Worm (Caenorhabditis elegans) whole organism, L1 larva: ENCODE data around the gene nlp-32.
A peak's percentile ranks its signal among the peaks of the same experiment; 100 is the strongest.

Experiments used
- C04F5.9 ChIP-seq: sonication (generic microtip); optimal IDR thresholded peaks from 2 replicates; lab custom pipeline; 2016; ENCODE audit warnings: missing genetic modification characterization, missing compliant biosample characterization
- C34B4.2 ChIP-seq: sonication (generic microtip); optimal IDR thresholded peaks from 2 replicates; lab custom pipeline; 2017; ENCODE audit warnings: mild to moderate bottlenecking, missing genetic modification characterization, missing compliant biosample characterization
- F16B12.6 ChIP-seq: fragments of 150-350 bp; optimal IDR thresholded peaks from 2 replicates; lab custom pipeline; 2014; ENCODE audit warnings: missing biosample characterization, missing genetic modification characterization
- aha-1 ChIP-seq: fragments of 150-350 bp; optimal IDR thresholded peaks from 2 replicates; lab custom pipeline; 2014; ENCODE audit warnings: missing biosample characterization, missing genetic modification characterization
- aly-2 ChIP-seq: fragments of 150-350 bp; optimal IDR thresholded peaks from 2 replicates; lab custom pipeline; 2014; ENCODE audit warnings: missing biosample characterization, missing genetic modification characterization
- blmp-1 ChIP-seq: fragments of 150-350 bp; optimal IDR thresholded peaks from 2 replicates; lab custom pipeline; 2014; ENCODE audit warnings: missing biosample characterization, missing genetic modification characterization
- ceh-82 ChIP-seq, 3 experiments: fragments of 150-350 bp in 1 of 3; sonication (generic microtip) in 2 of 3; optimal IDR thresholded peaks; 2 replicates each; lab custom pipeline; 2014 to 2017; ENCODE audit warnings: missing biosample characterization in 3 of 3, missing genetic modification characterization in 3 of 3
- dsc-1 ChIP-seq: sonication (generic microtip); optimal IDR thresholded peaks from 2 replicates; lab custom pipeline; 2016; ENCODE audit warnings: mild to moderate bottlenecking, missing genetic modification characterization, missing compliant biosample characterization
- efl-1 ChIP-seq, 4 experiments: fragments of 150-350 bp; optimal IDR thresholded peaks in 3 of 4; peaks in 1 of 4; 1 replicate in 1 of 4; 2 replicates in 3 of 4; lab custom pipeline; 2014; ENCODE audit warnings: missing biosample characterization in 2 of 4, missing genetic modification characterization in 2 of 4, missing genetic modification reagents in 2 of 4
- egl-13 ChIP-seq: sonication (generic microtip); optimal IDR thresholded peaks from 2 replicates; lab custom pipeline; 2016; ENCODE audit warnings: missing genotype, missing genetic modification reagents, missing genetic modification characterization, missing compliant biosample characterization
- elt-2 ChIP-seq: sonication (generic microtip); optimal IDR thresholded peaks from 2 replicates; lab custom pipeline; 2016; ENCODE audit warnings: missing genetic modification characterization, mild to moderate bottlenecking, inconsistent platforms, missing compliant biosample characterization, missing genetic modification reagents
- elt-3 ChIP-seq, 6 experiments: fragments of 150-350 bp in 1 of 6; sonication (generic microtip); optimal IDR thresholded peaks; 2 replicates each; lab custom pipeline; 2017 to 2018; ENCODE audit warnings: missing biosample characterization in 6 of 6, missing genetic modification characterization in 6 of 6, inconsistent platforms in 1 of 6
- fkh-4 ChIP-seq: sonication (generic microtip); optimal IDR thresholded peaks from 2 replicates; lab custom pipeline; 2016; ENCODE audit warnings: missing compliant biosample characterization, missing genetic modification characterization, borderline replicate concordance
- fkh-8 ChIP-seq: sonication (generic microtip); optimal IDR thresholded peaks from 2 replicates; lab custom pipeline; 2016; ENCODE audit warnings: mild to moderate bottlenecking, missing genetic modification characterization, missing compliant biosample characterization
- fos-1 ChIP-seq: fragments of 150-350 bp; optimal IDR thresholded peaks from 2 replicates; lab custom pipeline; 2014; ENCODE audit warnings: missing biosample characterization, missing genetic modification characterization
- grh-1 ChIP-seq: fragments of 200-800 bp; sonication (Bioruptor generic); IDR thresholded peaks from 2 replicates; pipeline ENCODE4 v1.3.6; 2022; ENCODE audit warnings: missing genetic modification reagents, missing genetic modification characterization, missing compliant biosample characterization
- hpl-2 ChIP-seq: fragments of 150-350 bp; optimal IDR thresholded peaks from 2 replicates; lab custom pipeline; 2014; ENCODE audit warnings: missing biosample characterization, missing genetic modification reagents, missing genetic modification characterization
- jun-1 ChIP-seq: fragments of 150-350 bp; optimal IDR thresholded peaks from 2 replicates; lab custom pipeline; 2014; ENCODE audit warnings: missing biosample characterization, missing genetic modification reagents, missing genetic modification characterization
- lin-14 ChIP-seq: fragments of 200-800 bp; sonication (Bioruptor generic); optimal IDR thresholded peaks from 2 replicates; lab custom pipeline; 2018; ENCODE audit warnings: mild to moderate bottlenecking, missing genetic modification characterization, moderate library complexity, missing compliant biosample characterization
- lin-15B ChIP-seq: fragments of 150-350 bp; sonication (generic microtip); optimal IDR thresholded peaks from 3 replicates; lab custom pipeline; 2014; ENCODE audit warnings: missing biosample characterization, missing genetic modification characterization
- lin-35 ChIP-seq, 2 experiments: fragments of 150-350 bp; optimal IDR thresholded peaks; 2 replicates each; lab custom pipeline; 2014; ENCODE audit warnings: missing biosample characterization in 2 of 2, missing genetic modification characterization in 2 of 2, missing genetic modification reagents in 2 of 2
- lin-39 ChIP-seq: fragments of 150-350 bp; optimal IDR thresholded peaks from 2 replicates; lab custom pipeline; 2014; ENCODE audit warnings: missing biosample characterization, missing genetic modification reagents, missing genetic modification characterization
- lir-3 ChIP-seq: sonication (generic microtip); optimal IDR thresholded peaks from 2 replicates; lab custom pipeline; 2016; ENCODE audit warnings: mild to moderate bottlenecking, missing genetic modification characterization, moderate library complexity, missing compliant biosample characterization; ENCODE audit not compliant: poor library complexity
- lsy-2 ChIP-seq, 2 experiments: fragments of 150-350 bp; optimal IDR thresholded peaks; 2 replicates each; lab custom pipeline; 2014; ENCODE audit warnings: missing biosample characterization in 2 of 2, missing genetic modification characterization in 2 of 2
- mdl-1 ChIP-seq, 2 experiments: fragments of 150-350 bp; optimal IDR thresholded peaks; 2 replicates each; lab custom pipeline; 2014 to 2017; ENCODE audit warnings: missing biosample characterization in 2 of 2, missing genetic modification characterization in 2 of 2, inconsistent platforms in 1 of 2
- mep-1 ChIP-seq: fragments of 150-350 bp; optimal IDR thresholded peaks from 2 replicates; lab custom pipeline; 2014; ENCODE audit warnings: missing biosample characterization, missing genetic modification characterization
- nhr-20 ChIP-seq: sonication (generic microtip); optimal IDR thresholded peaks from 2 replicates; lab custom pipeline; 2016; ENCODE audit warnings: mild to moderate bottlenecking, missing genetic modification characterization, missing compliant biosample characterization
- nhr-237 ChIP-seq: fragments of 150-350 bp; optimal IDR thresholded peaks from 2 replicates; lab custom pipeline; 2014; ENCODE audit warnings: missing biosample characterization, missing genetic modification characterization
- nhr-28 ChIP-seq: fragments of 150-350 bp; optimal IDR thresholded peaks from 2 replicates; lab custom pipeline; 2014; ENCODE audit warnings: missing biosample characterization, missing genetic modification characterization
- nhr-47 ChIP-seq: sonication (generic microtip); optimal IDR thresholded peaks from 2 replicates; lab custom pipeline; 2016; ENCODE audit warnings: mild to moderate bottlenecking, missing genetic modification characterization, moderate library complexity, missing compliant biosample characterization
- nhr-71 ChIP-seq: sonication (generic microtip); optimal IDR thresholded peaks from 2 replicates; lab custom pipeline; 2016; ENCODE audit warnings: mild to moderate bottlenecking, missing genetic modification characterization, moderate library complexity, missing compliant biosample characterization
- nhr-77 ChIP-seq: fragments of 150-350 bp; optimal IDR thresholded peaks from 2 replicates; lab custom pipeline; 2014; ENCODE audit warnings: missing biosample characterization, missing genetic modification characterization
- nhr-90 ChIP-seq: sonication (generic microtip); optimal IDR thresholded peaks from 2 replicates; lab custom pipeline; 2016; ENCODE audit warnings: mild to moderate bottlenecking, missing genetic modification characterization, missing compliant biosample characterization; ENCODE audit not compliant: poor library complexity
- pax-3 ChIP-seq: fragments of 200-800 bp; sonication (Bioruptor generic); optimal IDR thresholded peaks from 2 replicates; lab custom pipeline; 2018; ENCODE audit warnings: mild to moderate bottlenecking, missing genetic modification characterization, moderate library complexity, missing compliant biosample characterization
- pqm-1 ChIP-seq: sonication (generic microtip); optimal IDR thresholded peaks from 3 replicates; lab custom pipeline; 2017; ENCODE audit warnings: missing biosample characterization, missing genetic modification characterization
- skn-1 ChIP-seq: fragments of 150-350 bp; optimal IDR thresholded peaks from 2 replicates; lab custom pipeline; 2014; ENCODE audit warnings: missing biosample characterization, missing genetic modification characterization
- snpc-4 ChIP-seq: fragments of 150-350 bp; optimal IDR thresholded peaks from 2 replicates; lab custom pipeline; 2014; ENCODE audit warnings: missing biosample characterization, missing genetic modification characterization
- snu-23 ChIP-seq: sonication (generic microtip); optimal IDR thresholded peaks from 2 replicates; lab custom pipeline; 2016; ENCODE audit warnings: missing genetic modification characterization, missing compliant biosample characterization
- sup-37 ChIP-seq: fragments of 200-800 bp; sonication (Bioruptor generic); optimal IDR thresholded peaks from 2 replicates; lab custom pipeline; 2018; ENCODE audit warnings: mild to moderate bottlenecking, missing genetic modification characterization, missing compliant biosample characterization
- swsn-7 ChIP-seq: sonication (generic microtip); optimal IDR thresholded peaks from 2 replicates; lab custom pipeline; 2016; ENCODE audit warnings: missing genetic modification characterization, missing compliant biosample characterization
- tbx-2 ChIP-seq: sonication (generic microtip); optimal IDR thresholded peaks from 2 replicates; lab custom pipeline; 2016; ENCODE audit warnings: missing genetic modification characterization, missing compliant biosample characterization
- unc-30 ChIP-seq: sonication (generic microtip); optimal IDR thresholded peaks from 2 replicates; lab custom pipeline; 2017; ENCODE audit warnings: missing biosample characterization, missing genetic modification characterization
- unc-86 ChIP-seq: sonication (generic microtip); optimal IDR thresholded peaks from 2 replicates; lab custom pipeline; 2016; ENCODE audit warnings: missing genetic modification characterization, missing compliant biosample characterization
- xbp-1 ChIP-seq: sonication (generic microtip); optimal IDR thresholded peaks from 2 replicates; lab custom pipeline; 2016; ENCODE audit warnings: missing genetic modification characterization, missing compliant biosample characterization
- zag-1 ChIP-seq: fragments of 150-350 bp; optimal IDR thresholded peaks from 2 replicates; lab custom pipeline; 2014; ENCODE audit warnings: missing biosample characterization, missing genetic modification characterization
- ztf-11 ChIP-seq, 2 experiments: sonication (generic microtip); optimal IDR thresholded peaks; 2 replicates each; lab custom pipeline; 2016 to 2017; ENCODE audit warnings: missing genetic modification characterization in 2 of 2, missing biosample characterization in 1 of 2, missing compliant biosample characterization in 1 of 2
- ztf-4 ChIP-seq: fragments of 150-350 bp; optimal IDR thresholded peaks from 2 replicates; lab custom pipeline; 2014; ENCODE audit warnings: missing biosample characterization, missing genetic modification characterization

nlp-32 gene

DNA sequence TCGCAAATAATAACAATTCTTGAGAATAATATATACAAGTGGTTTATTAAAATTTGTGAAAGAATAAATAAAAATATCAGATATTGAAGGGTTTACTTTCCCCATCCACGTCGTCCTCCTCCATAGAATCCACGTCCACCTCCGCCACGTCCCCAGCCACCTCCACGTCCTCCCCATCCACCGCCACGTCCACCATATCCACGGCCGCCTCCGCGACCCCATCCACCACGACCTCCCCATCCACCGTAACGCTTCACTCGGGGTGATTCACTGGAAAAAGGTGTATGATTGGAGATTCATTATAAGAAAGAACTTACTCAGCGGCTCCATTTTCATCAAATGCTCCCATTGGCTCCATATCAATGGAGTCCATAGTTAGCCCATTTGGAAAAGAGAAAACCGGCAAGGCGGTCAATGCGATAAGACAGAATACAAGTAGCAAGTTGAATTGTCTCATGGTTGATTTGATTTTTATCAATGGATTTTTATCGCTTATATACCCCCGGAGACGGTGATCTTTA lies at the start of gene nlp-32:
TSS of gene nlp-32 (minus strand) at position 471 of the 521 bp plus-strand sequence.
- TF ChIP-seq lin-39 (tag; lab: Kevin White, UChicago): no peak
- no peak for TF ChIP-seq mep-1
- no peak for TF ChIP-seq mdl-1 (tag; optimal IDR thresholded peaks at IDR 0.05; lab: Kevin White, UChicago)
- TF ChIP-seq ztf-4 (tag; lab: Kevin White, UChicago): no peak
- no peak for TF ChIP-seq blmp-1 (tag; lab: Kevin White, UChicago)
- TF ChIP-seq nhr-77 (tag; lab: Kevin White, UChicago): no peak
- TF ChIP-seq lin-14 (GFP tag; lab: Kevin White, UChicago): no peak
- no peak for TF ChIP-seq nhr-28
- TF ChIP-seq nhr-71 (tag; lab: Kevin White, UChicago): no peak
- no peak for TF ChIP-seq lin-15B (tag; lab: Kevin White, UChicago)
- no peak for TF ChIP-seq fkh-4 (tag; lab: Kevin White, UChicago)
- no peak for TF ChIP-seq C04F5.9
- no peak for TF ChIP-seq hpl-2 (GFP tag; lab: Kevin White, UChicago)
- no peak for TF ChIP-seq aha-1 (tag; lab: Kevin White, UChicago)
- no peak for TF ChIP-seq zag-1 (tag; lab: Kevin White, UChicago)
- TF ChIP-seq nhr-20 (tag; lab: Kevin White, UChicago): no peak
- TF ChIP-seq C34B4.2: no peak

DNA sequence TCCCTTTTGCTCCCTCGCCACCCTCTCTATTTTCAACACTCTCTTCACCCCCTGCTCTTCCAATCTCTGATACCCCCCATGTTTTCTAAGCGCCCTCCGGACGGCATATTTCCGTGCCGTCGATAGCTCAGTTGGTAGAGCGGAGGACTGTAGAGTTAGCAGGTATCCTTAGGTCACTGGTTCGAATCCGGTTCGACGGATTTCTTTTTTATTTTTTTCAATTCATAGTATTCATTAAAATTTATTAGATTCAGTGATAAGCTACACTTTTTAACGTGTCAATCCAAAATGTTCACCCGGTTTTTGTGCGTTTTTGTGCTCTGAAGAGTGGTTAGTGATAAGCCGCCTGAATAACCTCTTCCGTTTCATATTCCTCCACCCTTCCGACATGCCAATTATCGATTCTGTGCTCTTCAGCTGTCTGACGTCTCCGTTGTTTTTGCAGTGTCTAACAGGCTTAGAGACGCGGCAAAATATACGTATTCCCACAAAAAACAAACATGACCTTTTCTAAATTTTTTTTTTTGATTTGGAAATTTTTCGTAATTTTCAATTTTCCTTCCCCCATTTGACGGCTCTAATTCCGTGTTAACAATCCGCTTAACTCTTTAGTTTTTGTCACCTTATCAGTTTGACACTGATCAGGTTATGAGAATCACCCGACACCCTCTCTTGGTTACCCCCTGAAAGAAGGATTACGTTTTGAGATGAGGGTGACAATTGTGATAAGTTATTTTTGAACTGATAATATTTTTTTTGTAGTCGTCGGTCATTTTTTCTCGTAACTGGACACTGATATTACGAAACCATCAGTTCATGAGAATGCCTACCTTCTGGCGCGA lies 49.1 kb upstream of the nlp-32 start:
- TF ChIP-seq nhr-20 (tag; lab: Kevin White, UChicago) (peak; percentile 58), nhr-47 (peak; percentile 75), jun-1 (tag; lab: Kevin White, UChicago) (no peak), aly-2 (tag; lab: Kevin White, UChicago) (peak; percentile 34), snpc-4 (no peak), unc-30 (tag; lab: Kevin White, UChicago) (no peak), fkh-8 (tag; lab: Kevin White, UChicago) (no peak), lin-35 (GFP tag; optimal IDR thresholded peaks at IDR 0.05; lab: Kevin White, UChicago) (peak; percentile 2 to 32), fkh-4 (tag; lab: Kevin White, UChicago) (peak; percentile 23), lsy-2 (tag; optimal IDR thresholded peaks at IDR 0.05; lab: Kevin White, UChicago) (peak; percentile 32 to 57), grh-1 (no peak), pax-3 (tag; lab: Kevin White, UChicago) (peak; percentile 14), skn-1 (peak; percentile 31), tbx-2 (tag; lab: Kevin White, UChicago) (peak; percentile 39), fos-1 (tag; lab: Kevin White, UChicago) (peak; percentile 8), zag-1 (tag; lab: Kevin White, UChicago) (no peak), dsc-1 (tag; lab: Kevin White, UChicago) (peak; percentile 76), lir-3 (tag; lab: Kevin White, UChicago) (peak; percentile 25), C04F5.9 (peak; percentile 11), snu-23 (GFP tag; lab: Kevin White, UChicago) (peak; percentile 66), ceh-82 (tag; optimal IDR thresholded peaks at IDR 0.05; lab: Kevin White, UChicago) (no peak), unc-86 (tag; lab: Kevin White, UChicago) (peak; percentile 46), swsn-7 (tag; lab: Kevin White, UChicago) (peak; percentile 59), ztf-11 (tag; optimal IDR thresholded peaks at IDR 0.05; lab: Kevin White, UChicago) (peak in 1 of 2 experiments; percentile 5), elt-2 (tag; lab: Kevin White, UChicago) (peak; percentile 85), xbp-1 (tag; lab: Kevin White, UChicago) (peak; percentile 37), sup-37 (GFP tag; lab: Kevin White, UChicago) (no peak), F16B12.6 (tag; lab: Kevin White, UChicago) (no peak), elt-3 (tag; optimal IDR thresholded peaks at IDR 0.05; lab: Kevin White, UChicago) (no peak), nhr-90 (peak; percentile 53), pqm-1 (tag; lab: Kevin White, UChicago) (no peak), efl-1 (optimal IDR thresholded peaks at IDR 0.05; lab: Kevin White, UChicago) (peak; percentile 14 to 16), efl-1 (GFP tag; optimal IDR thresholded peaks at IDR 0.05 in 1 of 2; lab: Kevin White, UChicago) (peak in 1 of 2 experiments; percentile 92), nhr-237 (tag; lab: Kevin White, UChicago) (no peak), hpl-2 (GFP tag; lab: Kevin White, UChicago) (no peak), egl-13 (tag; lab: Kevin White, UChicago) (peak; percentile 56), nhr-71 (tag; lab: Kevin White, UChicago) (peak; percentile 62), nhr-28 (no peak), blmp-1 (tag; lab: Kevin White, UChicago) (no peak)
